Fruit fly (Drosophila melanogaster) whole organism, adult: ENCODE data around the gene NHP2.
A peak's percentile ranks its signal among the peaks of the same experiment; 100 is the strongest.

Experiments used
- CG11617 ChIP-seq: fragments of 200-800 bp; sonication (Bioruptor generic); optimal IDR thresholded peaks from 2 replicates; lab custom pipeline; 2017; ENCODE audit warnings: mild to moderate bottlenecking, missing biosample characterization, missing genetic modification reagents, missing genetic modification characterization
- CG12768 ChIP-seq: fragments of 200-800 bp; sonication (Bioruptor generic); optimal IDR thresholded peaks from 2 replicates; lab custom pipeline; 2017; ENCODE audit warnings: missing biosample characterization, missing genetic modification characterization, mild to moderate bottlenecking, moderate library complexity, missing genetic modification reagents
- CG14711 ChIP-seq: fragments of 200-800 bp; sonication (Bioruptor generic); optimal IDR thresholded peaks from 2 replicates; lab custom pipeline; 2018; ENCODE audit warnings: missing biosample characterization, mild to moderate bottlenecking, missing genetic modification characterization, moderate library complexity
- CG1620 ChIP-seq: fragments of 200-800 bp; sonication (Bioruptor generic); optimal IDR thresholded peaks from 2 replicates; lab custom pipeline; 2016; ENCODE audit warnings: missing biosample characterization, missing genetic modification characterization
- CG33017 ChIP-seq: fragments of 200-800 bp; sonication (Bioruptor generic); optimal IDR thresholded peaks from 2 replicates; lab custom pipeline; 2018; ENCODE audit warnings: missing biosample characterization, mild to moderate bottlenecking, missing genetic modification characterization, moderate library complexity
- CG5204 ChIP-seq: fragments of 200-800 bp; sonication (Bioruptor generic); optimal IDR thresholded peaks from 2 replicates; lab custom pipeline; 2016; ENCODE audit warnings: missing biosample characterization, missing genetic modification characterization
- CG7045 ChIP-seq: fragments of 200-800 bp; sonication (Bioruptor generic); optimal IDR thresholded peaks from 2 replicates; lab custom pipeline; 2017; ENCODE audit warnings: missing biosample characterization, mild to moderate bottlenecking, missing genetic modification characterization
- CG7101 ChIP-seq: fragments of 200-800 bp; sonication (Bioruptor generic); optimal IDR thresholded peaks from 2 replicates; lab custom pipeline; 2018; ENCODE audit warnings: missing biosample characterization, mild to moderate bottlenecking, missing genetic modification characterization, moderate library complexity
- Clk ChIP-seq: fragments of 200-800 bp; sonication (Bioruptor generic); optimal IDR thresholded peaks from 2 replicates; lab custom pipeline; 2017; ENCODE audit warnings: missing biosample characterization, missing genetic modification characterization
- Crg-1 ChIP-seq: fragments of 200-800 bp; sonication (Bioruptor generic); optimal IDR thresholded peaks from 2 replicates; lab custom pipeline; 2016; ENCODE audit warnings: missing biosample characterization, missing genetic modification characterization
- Hr96 ChIP-seq: fragments of 200-800 bp; sonication (Bioruptor generic); optimal IDR thresholded peaks from 2 replicates; lab custom pipeline; 2016; ENCODE audit warnings: missing biosample characterization, missing genetic modification characterization
- Mnt ChIP-seq: fragments of 200-800 bp; sonication (Bioruptor generic); optimal IDR thresholded peaks from 2 replicates; lab custom pipeline; 2016; ENCODE audit warnings: missing biosample characterization, mild to moderate bottlenecking, missing genetic modification characterization
- bab1 ChIP-seq: fragments of 200-800 bp; sonication (Bioruptor generic); optimal IDR thresholded peaks from 3 replicates; lab custom pipeline; 2019; ENCODE audit warnings: missing biosample characterization, mild to moderate bottlenecking, missing genetic modification characterization, moderate library complexity
- cic ChIP-seq: fragments of 200-800 bp; sonication (Bioruptor generic); optimal IDR thresholded peaks from 2 replicates; lab custom pipeline; 2017; ENCODE audit warnings: missing biosample characterization, mild to moderate bottlenecking, missing genetic modification characterization, moderate library complexity
- cnc ChIP-seq, 2 experiments: fragments of >200 bp; optimal IDR thresholded peaks; 2 replicates each; lab custom pipeline; 2017
- kay ChIP-seq: fragments of 200-800 bp; sonication (Bioruptor generic); peaks from one replicate; lab custom pipeline; 2016; ENCODE audit warnings: missing biosample characterization, missing genetic modification characterization, borderline replicate concordance
- ovo ChIP-seq: fragments of 200-800 bp; sonication (Bioruptor generic); optimal IDR thresholded peaks from 2 replicates; lab custom pipeline; 2016; ENCODE audit warnings: missing biosample characterization, missing genetic modification characterization
- pad ChIP-seq: fragments of 200-800 bp; sonication (Bioruptor generic); optimal IDR thresholded peaks from 3 replicates; lab custom pipeline; 2017; ENCODE audit warnings: missing biosample characterization, missing genetic modification characterization, mild to moderate bottlenecking, moderate library complexity, missing genetic modification reagents
- tj ChIP-seq: fragments of 200-800 bp; sonication (Bioruptor generic); optimal IDR thresholded peaks from 3 replicates; lab custom pipeline; 2017; ENCODE audit warnings: missing biosample characterization, mild to moderate bottlenecking, missing genetic modification characterization, moderate library complexity
- toe ChIP-seq: fragments of 200-800 bp; sonication (Bioruptor generic); optimal IDR thresholded peaks from 2 replicates; lab custom pipeline; 2016; ENCODE audit warnings: missing biosample characterization, missing genetic modification characterization

NHP2 gene

DNA sequence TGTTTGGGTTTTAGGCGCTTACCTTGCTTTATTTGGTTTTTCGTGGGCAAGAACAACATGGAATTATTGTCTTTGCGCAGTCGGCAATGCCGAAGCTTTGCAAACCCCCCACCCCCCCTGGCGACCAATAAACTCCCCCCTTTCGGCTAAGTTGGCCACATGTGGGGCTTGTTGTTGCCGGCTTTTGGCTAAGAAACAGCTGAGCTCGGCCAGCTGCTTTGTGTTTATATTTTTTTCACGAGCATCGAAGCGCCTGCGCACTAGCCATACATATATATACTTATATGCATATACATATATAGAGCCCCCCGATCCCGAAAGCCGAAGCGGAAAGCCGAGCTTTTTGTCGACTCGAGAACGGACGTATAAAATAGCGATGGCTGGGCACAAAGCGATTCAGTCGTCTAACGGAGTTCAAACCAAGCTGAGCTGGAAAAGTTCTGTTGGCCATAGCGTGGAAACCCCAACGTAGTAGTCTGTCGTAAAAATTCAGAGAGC is 2.8 kb upstream of the NHP2 start, which contains the start of gene CG17839:
TSS of gene CG17839 (plus strand) at position 413 of the 498 bp plus-strand sequence.
- peak; percentile 51 for TF ChIP-seq Mnt (GFP tag; lab: Kevin White, UChicago)
- peak; percentile 49 for TF ChIP-seq ovo (GFP tag; lab: Kevin White, UChicago)
- TF ChIP-seq cic (GFP tag; lab: Kevin White, UChicago): peak; percentile 24
- TF ChIP-seq Clk: no peak
- peak; percentile 92 for TF ChIP-seq tj (GFP tag; lab: Kevin White, UChicago)
- no peak for TF ChIP-seq kay (GFP tag; lab: Kevin White, UChicago)
- TF ChIP-seq bab1 (GFP tag; lab: Kevin White, UChicago): peak; percentile 45

- TF ChIP-seq ovo (GFP tag; lab: Kevin White, UChicago) (peak; percentile 17), cnc (optimal IDR thresholded peaks at IDR 0.05; lab: Kevin White, UChicago) (no peak), bab1 (GFP tag; lab: Kevin White, UChicago) (no peak), Crg-1 (GFP tag; lab: Kevin White, UChicago) (no peak)
Observed at dm6 chr3L:14803236-14803635, 1.3 kb upstream of the NHP2 start, which contains the start of gene gnu. TSS of gene gnu (minus strand) at chr3L:14803360.

DNA sequence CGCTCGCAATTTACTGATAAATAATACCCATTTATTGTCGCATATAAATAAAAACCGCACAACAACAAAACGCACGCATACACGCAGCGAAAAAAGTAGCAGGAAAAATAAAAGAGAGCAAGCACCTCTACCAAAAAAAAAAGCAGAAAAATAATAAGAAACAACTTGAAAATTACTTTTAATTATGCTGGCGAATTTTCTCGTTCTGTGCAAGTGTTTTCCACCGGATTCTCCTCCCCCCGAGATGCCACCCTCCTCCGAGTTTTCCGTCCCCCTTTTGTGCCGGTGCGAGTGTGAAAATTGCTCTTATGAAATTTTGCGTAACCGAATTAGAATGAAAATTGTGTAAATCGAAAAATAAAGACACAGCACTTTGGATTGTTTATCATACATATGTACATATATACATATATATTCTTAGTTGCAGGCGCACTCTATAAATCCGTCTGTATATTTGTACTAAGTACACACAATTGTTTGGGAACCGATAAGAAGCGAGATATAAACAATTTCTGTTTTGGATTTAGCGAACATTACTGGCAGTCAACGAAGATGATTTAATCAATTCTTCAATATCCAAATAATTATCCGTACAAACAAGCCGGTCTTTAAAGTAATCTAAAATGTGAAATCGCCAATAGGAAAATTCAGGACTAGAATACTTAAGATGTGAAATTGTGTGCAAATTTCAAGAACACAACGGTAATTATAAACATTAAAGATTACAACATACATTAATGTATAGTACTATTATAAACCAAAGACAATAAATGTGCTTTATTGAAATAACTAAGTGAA is 10.9 kb downstream of the NHP2 start:
- no peak for TF ChIP-seq bab1 (GFP tag; lab: Kevin White, UChicago)
- TF ChIP-seq pad (GFP tag; lab: Kevin White, UChicago): no peak
- TF ChIP-seq Mnt (GFP tag; lab: Kevin White, UChicago): no peak
- TF ChIP-seq CG11617: no peak
- TF ChIP-seq tj (GFP tag; lab: Kevin White, UChicago): no peak
- TF ChIP-seq CG33017: no peak
- no peak for TF ChIP-seq cnc (optimal IDR thresholded peaks at IDR 0.05; lab: Kevin White, UChicago)
- no peak for TF ChIP-seq toe (GFP tag; lab: Kevin White, UChicago)
- TF ChIP-seq kay (GFP tag; lab: Kevin White, UChicago): no peak
- TF ChIP-seq CG5204 (GFP tag; lab: Kevin White, UChicago): no peak
- TF ChIP-seq CG12768: no peak
- TF ChIP-seq CG7101 (tag; lab: Kevin White, UChicago): no peak
- TF ChIP-seq CG1620: no peak
- TF ChIP-seq CG14711 (tag; lab: Kevin White, UChicago): no peak
- TF ChIP-seq cic (GFP tag; lab: Kevin White, UChicago): no peak

DNA sequence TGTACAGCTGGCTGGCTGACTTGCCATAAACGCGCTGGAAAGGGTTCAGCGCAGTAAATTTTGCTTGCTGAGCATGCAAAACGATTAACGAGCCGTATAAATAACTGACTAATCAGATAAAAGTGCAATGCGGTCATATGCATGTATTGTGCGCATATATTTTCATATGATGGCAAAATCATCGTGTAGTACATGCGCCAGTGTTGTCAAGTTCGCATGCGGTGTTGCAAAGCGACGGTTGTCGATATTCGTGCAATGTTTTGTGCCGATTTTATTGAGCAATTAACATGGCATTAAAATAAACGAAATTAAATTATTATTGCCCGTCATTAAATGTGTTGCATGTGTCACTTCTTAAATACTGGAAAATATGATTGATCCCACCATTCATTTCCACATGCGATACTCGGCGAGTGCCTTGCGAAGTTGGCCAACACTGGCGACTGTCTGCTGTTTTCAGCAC is 11.8 kb downstream of the NHP2 start:
- TF ChIP-seq CG14711 (tag; lab: Kevin White, UChicago) (peak; percentile 83), kay (GFP tag; lab: Kevin White, UChicago) (no peak), CG11617 (peak; percentile 79), CG7101 (tag; lab: Kevin White, UChicago) (peak; percentile 90), Hr96 (GFP tag; lab: Kevin White, UChicago) (peak; percentile 95), Mnt (GFP tag; lab: Kevin White, UChicago) (peak; percentile 91), CG33017 (peak; percentile 75), cic (GFP tag; lab: Kevin White, UChicago) (peak; percentile 68), pad (GFP tag; lab: Kevin White, UChicago) (peak; percentile 82), CG5204 (GFP tag; lab: Kevin White, UChicago) (peak; percentile 93), CG7045 (GFP tag; lab: Kevin White, UChicago) (peak; percentile 84), Clk (peak; percentile 87), ovo (GFP tag; lab: Kevin White, UChicago) (peak; percentile 90), Crg-1 (GFP tag; lab: Kevin White, UChicago) (peak; percentile 97), CG1620 (peak; percentile 97), CG12768 (peak; percentile 96), bab1 (GFP tag; lab: Kevin White, UChicago) (peak; percentile 74), tj (GFP tag; lab: Kevin White, UChicago) (peak; percentile 88), toe (GFP tag; lab: Kevin White, UChicago) (peak; percentile 93), cnc (optimal IDR thresholded peaks at IDR 0.05; lab: Kevin White, UChicago) (no peak)

DNA sequence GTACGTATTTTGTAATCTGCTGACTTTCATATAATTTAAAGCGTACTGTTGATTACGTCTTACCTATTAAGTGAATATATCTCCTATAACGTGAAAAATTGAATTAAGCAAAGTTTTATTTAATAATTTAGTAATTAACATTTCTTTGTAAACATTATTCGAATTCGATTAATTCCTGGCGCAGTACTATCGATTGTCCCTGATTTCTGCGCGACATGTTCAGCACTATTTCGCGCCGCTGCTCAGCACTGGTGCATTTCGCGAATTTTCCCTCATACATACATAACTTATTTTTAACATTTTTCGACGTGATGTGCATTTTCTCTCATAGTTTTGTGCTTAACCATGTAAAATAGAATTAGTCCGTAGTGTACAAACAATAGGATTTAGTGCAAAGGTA is 12.3 kb downstream of the NHP2 start, which contains the start of gene Helz:
TSS of gene Helz (plus strand) at position 260 of the 400 bp plus-strand sequence.
- TF ChIP-seq Clk: no peak
- TF ChIP-seq CG33017: peak; percentile 22
- TF ChIP-seq CG14711 (tag; lab: Kevin White, UChicago): peak; percentile 25
- TF ChIP-seq Mnt (GFP tag; lab: Kevin White, UChicago): peak; percentile 6
- TF ChIP-seq CG7101 (tag; lab: Kevin White, UChicago): peak; percentile 66
- TF ChIP-seq kay (GFP tag; lab: Kevin White, UChicago): no peak
- peak; percentile 77 for TF ChIP-seq CG1620

DNA sequence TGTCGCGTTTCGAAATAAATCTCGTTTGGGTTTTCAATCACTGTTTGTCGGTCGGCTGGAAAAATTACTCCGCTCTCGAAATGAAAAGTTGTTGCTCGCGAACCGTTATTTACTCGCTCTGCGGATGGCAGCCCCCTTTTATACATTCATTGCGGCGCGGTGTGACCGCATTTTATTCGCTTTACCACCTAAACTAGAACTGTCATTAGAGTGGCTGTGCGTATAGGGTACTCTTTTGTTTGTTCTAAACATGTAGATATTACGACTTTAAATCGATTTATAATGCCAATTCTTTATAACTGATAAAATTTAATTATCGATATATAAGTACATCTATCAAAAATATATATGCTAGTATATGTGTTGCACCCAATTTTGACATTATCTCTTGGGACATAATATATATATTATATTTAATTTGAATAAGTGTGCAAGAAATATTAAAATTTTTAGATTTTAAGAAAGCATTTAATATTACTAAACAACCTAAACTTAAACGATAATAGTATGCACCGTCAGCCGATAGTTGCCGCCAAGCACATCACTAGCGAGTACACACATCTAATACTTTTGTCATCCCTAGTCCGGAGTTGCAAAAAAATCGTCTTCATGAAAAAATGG is 15.6 kb downstream of the NHP2 start, which contains the start of the genes bmm and Tdrd3:
TSS of gene bmm (minus strand) at position 183 of the 621 bp plus-strand sequence.
TSS of gene Tdrd3 (plus strand) at position 562 of the 621 bp plus-strand sequence.
- TF ChIP-seq CG12768: peak; percentile 64
- peak; percentile 57 for TF ChIP-seq Mnt (GFP tag; lab: Kevin White, UChicago)
- peak; percentile 82 for TF ChIP-seq CG7045 (GFP tag; lab: Kevin White, UChicago)
- TF ChIP-seq Clk: peak; percentile 77
- TF ChIP-seq CG5204 (GFP tag; lab: Kevin White, UChicago): peak; percentile 73
- TF ChIP-seq ovo (GFP tag; lab: Kevin White, UChicago): peak; percentile 69
- peak; percentile 80 for TF ChIP-seq tj (GFP tag; lab: Kevin White, UChicago)
- peak; percentile 91 for TF ChIP-seq CG7101 (tag; lab: Kevin White, UChicago)
- no peak for TF ChIP-seq kay (GFP tag; lab: Kevin White, UChicago)
- peak; percentile 88 for TF ChIP-seq bab1 (GFP tag; lab: Kevin White, UChicago)
- TF ChIP-seq CG14711 (tag; lab: Kevin White, UChicago): peak; percentile 80
- peak; percentile 73 for TF ChIP-seq pad (GFP tag; lab: Kevin White, UChicago)
- TF ChIP-seq CG1620: peak; percentile 63
- TF ChIP-seq Hr96 (GFP tag; lab: Kevin White, UChicago): peak; percentile 55
- peak; percentile 69 for TF ChIP-seq Crg-1 (GFP tag; lab: Kevin White, UChicago)
- peak; percentile 82 for TF ChIP-seq toe (GFP tag; lab: Kevin White, UChicago)
- no peak for TF ChIP-seq cnc (optimal IDR thresholded peaks at IDR 0.05; lab: Kevin White, UChicago)
- peak; percentile 93 for TF ChIP-seq CG11617
- TF ChIP-seq cic (GFP tag; lab: Kevin White, UChicago): peak; percentile 53
- TF ChIP-seq CG33017: peak; percentile 71
